Worm (Caenorhabditis elegans) whole organism, young adult: ENCODE data around the gene phf-15.

ENCODE experiments used
- B0261.1 ChIP-seq: sonication (generic microtip); optimal IDR thresholded peaks from 2 replicates; lab custom pipeline; 2016; ENCODE audit warnings: mild to moderate bottlenecking, missing genetic modification characterization, moderate library complexity, missing compliant biosample characterization
- B0336.3 ChIP-seq: fragments of 200-800 bp; sonication (Bioruptor generic); IDR thresholded peaks from 2 replicates; pipeline ENCODE4 v1.3.6; 2022; ENCODE audit warnings: missing genetic modification characterization, missing compliant biosample characterization
- C06A6.2 ChIP-seq: fragments of 200-800 bp; sonication (Bioruptor generic); conservative IDR thresholded peaks from 2 replicates; pipeline ENCODE4 v1.3.6; 2022; ENCODE audit warnings: missing genetic modification characterization, missing compliant biosample characterization
- F52B5.7 ChIP-seq: sonication (generic microtip); optimal IDR thresholded peaks from 2 replicates; lab custom pipeline; 2016; ENCODE audit warnings: mild to moderate bottlenecking, missing genetic modification characterization, missing compliant biosample characterization
- F55B11.4 ChIP-seq: sonication (generic microtip); optimal IDR thresholded peaks from 2 replicates; lab custom pipeline; 2016; ENCODE audit warnings: missing compliant biosample characterization, missing genetic modification characterization, borderline replicate concordance; ENCODE audit not compliant: insufficient read depth
- F57C9.4 ChIP-seq: sonication (generic microtip); optimal IDR thresholded peaks from 2 replicates; lab custom pipeline; 2017; ENCODE audit warnings: mild to moderate bottlenecking, missing genetic modification characterization, missing compliant biosample characterization
- K12H6.12 ChIP-seq: fragments of 200-800 bp; sonication (Bioruptor generic); optimal IDR thresholded peaks from 2 replicates; lab custom pipeline; 2018; ENCODE audit warnings: mild to moderate bottlenecking, missing genetic modification characterization, missing compliant biosample characterization
- Y79H2A.3 ChIP-seq: fragments of 200-800 bp; sonication (Bioruptor generic); conservative IDR thresholded peaks from 2 replicates; pipeline ENCODE4 v1.3.6; 2022; ENCODE audit warnings: missing genetic modification reagents, missing genetic modification characterization, missing compliant biosample characterization
- ZK185.1 ChIP-seq: sonication (generic microtip); optimal IDR thresholded peaks from 2 replicates; lab custom pipeline; 2016; ENCODE audit warnings: mild to moderate bottlenecking, missing genetic modification characterization, missing compliant biosample characterization; ENCODE audit not compliant: poor library complexity, severe bottlenecking
- atf-7 ChIP-seq: sonication (generic microtip); optimal IDR thresholded peaks from 2 replicates; lab custom pipeline; 2017; ENCODE audit warnings: mild to moderate bottlenecking, missing genetic modification characterization, missing compliant biosample characterization
- attf-5 ChIP-seq: fragments of 200-800 bp; sonication (Bioruptor generic); optimal IDR thresholded peaks from 2 replicates; lab custom pipeline; 2018; ENCODE audit warnings: mild to moderate bottlenecking, missing genetic modification characterization, missing compliant biosample characterization
- attf-6 ChIP-seq: fragments of 200-800 bp; sonication (Bioruptor generic); IDR thresholded peaks from 2 replicates; pipeline ENCODE4 v1.3.6; 2022; ENCODE audit warnings: missing genetic modification reagents, missing genetic modification characterization, missing compliant biosample characterization
- cebp-1 ChIP-seq, 2 experiments: fragments of 200-800 bp in 1 of 2; sonication (Bioruptor generic) in 1 of 2; sonication (generic microtip) in 1 of 2; IDR thresholded peaks in 1 of 2; optimal IDR thresholded peaks in 1 of 2; 2 replicates each; pipeline versions ENCODE4 v1.3.6 to Lab custom; 2017 to 2022; ENCODE audit warnings: missing compliant biosample characterization in 2 of 2, missing genetic modification characterization in 2 of 2, mild to moderate bottlenecking in 1 of 2, missing genetic modification reagents in 1 of 2, moderate library complexity in 1 of 2
- ceh-27 ChIP-seq: fragments of 200-800 bp; sonication (Bioruptor generic); optimal IDR thresholded peaks from 2 replicates; lab custom pipeline; 2018; ENCODE audit warnings: mild to moderate bottlenecking, missing genetic modification characterization, moderate library complexity, missing compliant biosample characterization
- ceh-40 ChIP-seq: fragments of 200-800 bp; sonication (Bioruptor generic); IDR thresholded peaks from 2 replicates; pipeline ENCODE4 v1.3.6; 2022; ENCODE audit warnings: missing genetic modification characterization, missing compliant biosample characterization
- dox-1 ChIP-seq: fragments of 200-800 bp; sonication (Bioruptor generic); IDR thresholded peaks from 2 replicates; pipeline ENCODE4 v1.3.6; 2022; ENCODE audit warnings: missing genetic modification reagents, missing genetic modification characterization, missing compliant biosample characterization
- efl-1 ChIP-seq: fragments of 150-350 bp; optimal IDR thresholded peaks from 2 replicates; lab custom pipeline; 2014; ENCODE audit warnings: missing biosample characterization, missing genetic modification reagents, missing genetic modification characterization
- egl-18 ChIP-seq: fragments of 200-800 bp; sonication (Bioruptor generic); IDR thresholded peaks from 2 replicates; pipeline ENCODE4 v1.3.6; 2022; ENCODE audit warnings: missing genetic modification reagents, missing genetic modification characterization, missing compliant biosample characterization
- egrh-3 ChIP-seq: fragments of 200-800 bp; sonication (Bioruptor generic); IDR thresholded peaks from 2 replicates; pipeline ENCODE4 v1.3.6; 2022; ENCODE audit warnings: missing genetic modification reagents, missing genetic modification characterization, missing compliant biosample characterization
- ekl-4 ChIP-seq: fragments of 200-800 bp; sonication (Bioruptor generic); IDR thresholded peaks from 2 replicates; pipeline ENCODE4 v1.3.6; 2022; ENCODE audit warnings: missing genetic modification reagents, missing genetic modification characterization, missing compliant biosample characterization
- him-1 ChIP-seq: sonication (generic microtip); optimal IDR thresholded peaks from 2 replicates; lab custom pipeline; 2016; ENCODE audit warnings: missing genotype, missing genetic modification reagents, missing genetic modification characterization, missing compliant biosample characterization
- hmg-1.2 ChIP-seq: fragments of 200-800 bp; sonication (Bioruptor generic); IDR thresholded peaks from 2 replicates; pipeline ENCODE4 v1.3.6; 2022; ENCODE audit warnings: missing genetic modification reagents, missing genetic modification characterization, missing compliant biosample characterization
- lin-40 ChIP-seq: sonication (generic microtip); optimal IDR thresholded peaks from 2 replicates; lab custom pipeline; 2016; ENCODE audit warnings: missing genetic modification characterization, mild to moderate bottlenecking, missing compliant biosample characterization, missing genotype, missing genetic modification reagents
- lin-54 ChIP-seq: fragments of 200-800 bp; sonication (Bioruptor generic); optimal IDR thresholded peaks from 2 replicates; lab custom pipeline; 2018; ENCODE audit warnings: mild to moderate bottlenecking, missing genetic modification characterization, missing compliant biosample characterization
- madf-3 ChIP-seq: fragments of 200-800 bp; sonication (Bioruptor generic); IDR thresholded peaks from 2 replicates; pipeline ENCODE4 v1.3.6; 2022; ENCODE audit warnings: missing genetic modification reagents, missing genetic modification characterization, missing compliant biosample characterization
- mcd-1 ChIP-seq: fragments of 200-800 bp; sonication (Bioruptor generic); IDR thresholded peaks from 2 replicates; pipeline ENCODE4 v1.3.6; 2022; ENCODE audit warnings: missing genetic modification reagents, missing genetic modification characterization, missing compliant biosample characterization
- mel-28 ChIP-seq: sonication (generic microtip); optimal IDR thresholded peaks from 2 replicates; lab custom pipeline; 2016; ENCODE audit warnings: borderline replicate concordance, mild to moderate bottlenecking, missing genetic modification characterization, missing compliant biosample characterization
- nhr-27 ChIP-seq: fragments of 200-800 bp; sonication (Bioruptor generic); optimal IDR thresholded peaks from 2 replicates; lab custom pipeline; 2018; ENCODE audit warnings: mild to moderate bottlenecking, missing genetic modification characterization, moderate library complexity, missing compliant biosample characterization
- nhr-80 ChIP-seq: sonication (generic microtip); optimal IDR thresholded peaks from 2 replicates; lab custom pipeline; 2016; ENCODE audit warnings: missing genetic modification characterization, missing compliant biosample characterization
- nhr-90 ChIP-seq: sonication (generic microtip); optimal IDR thresholded peaks from 2 replicates; lab custom pipeline; 2016; ENCODE audit warnings: missing genotype, mild to moderate bottlenecking, missing genetic modification characterization, missing compliant biosample characterization
- pbrm-1 ChIP-seq: fragments of 200-800 bp; sonication (Bioruptor generic); IDR thresholded peaks from 2 replicates; pipeline ENCODE4 v1.3.6; 2022; ENCODE audit warnings: missing genetic modification reagents, missing genetic modification characterization, missing compliant biosample characterization
- rec-8 ChIP-seq, 2 experiments: sonication (generic microtip); optimal IDR thresholded peaks; 2 replicates each; lab custom pipeline; 2016; ENCODE audit warnings: mild to moderate bottlenecking in 2 of 2, missing genetic modification characterization in 2 of 2, missing genetic modification reagents in 2 of 2, missing genotype in 2 of 2, missing biosample characterization in 1 of 2, missing compliant biosample characterization in 1 of 2, moderate library complexity in 1 of 2
- somi-1 ChIP-seq: fragments of 200-800 bp; sonication (Bioruptor generic); optimal IDR thresholded peaks from 2 replicates; lab custom pipeline; 2018; ENCODE audit warnings: mild to moderate bottlenecking, missing genetic modification characterization, missing compliant biosample characterization
- sptf-2 ChIP-seq: fragments of 200-800 bp; sonication (Bioruptor generic); optimal IDR thresholded peaks from 2 replicates; lab custom pipeline; 2018; ENCODE audit warnings: mild to moderate bottlenecking, missing genetic modification characterization, missing compliant biosample characterization
- tbp1 ChIP-seq: fragments of 200-800 bp; sonication (Bioruptor generic); optimal IDR thresholded peaks from 2 replicates; lab custom pipeline; 2018; ENCODE audit warnings: mild to moderate bottlenecking, missing genetic modification characterization, missing compliant biosample characterization
- tlf-1 ChIP-seq: fragments of 200-800 bp; sonication (Bioruptor generic); optimal IDR thresholded peaks from 2 replicates; lab custom pipeline; 2018; ENCODE audit warnings: mild to moderate bottlenecking, missing genetic modification characterization, missing compliant biosample characterization
- unc-130 ChIP-seq: sonication (generic microtip); optimal IDR thresholded peaks from 2 replicates; lab custom pipeline; 2016; ENCODE audit warnings: missing genetic modification reagents, missing genetic modification characterization, missing compliant biosample characterization
- unc-62 ChIP-seq: fragments of 150-350 bp; optimal IDR thresholded peaks from 2 replicates; lab custom pipeline; 2014; ENCODE audit warnings: missing biosample characterization, missing genetic modification reagents, missing genetic modification characterization
- zfh-2 ChIP-seq: fragments of 200-800 bp; sonication (Bioruptor generic); conservative IDR thresholded peaks from 2 replicates; pipeline ENCODE4 v1.3.6; 2022; ENCODE audit warnings: missing genetic modification reagents, missing genetic modification characterization, missing compliant biosample characterization
- ztf-26 ChIP-seq: sonication (generic microtip); optimal IDR thresholded peaks from 2 replicates; lab custom pipeline; 2017; ENCODE audit warnings: missing genetic modification characterization, missing compliant biosample characterization

The phf-15 gene

DNA sequence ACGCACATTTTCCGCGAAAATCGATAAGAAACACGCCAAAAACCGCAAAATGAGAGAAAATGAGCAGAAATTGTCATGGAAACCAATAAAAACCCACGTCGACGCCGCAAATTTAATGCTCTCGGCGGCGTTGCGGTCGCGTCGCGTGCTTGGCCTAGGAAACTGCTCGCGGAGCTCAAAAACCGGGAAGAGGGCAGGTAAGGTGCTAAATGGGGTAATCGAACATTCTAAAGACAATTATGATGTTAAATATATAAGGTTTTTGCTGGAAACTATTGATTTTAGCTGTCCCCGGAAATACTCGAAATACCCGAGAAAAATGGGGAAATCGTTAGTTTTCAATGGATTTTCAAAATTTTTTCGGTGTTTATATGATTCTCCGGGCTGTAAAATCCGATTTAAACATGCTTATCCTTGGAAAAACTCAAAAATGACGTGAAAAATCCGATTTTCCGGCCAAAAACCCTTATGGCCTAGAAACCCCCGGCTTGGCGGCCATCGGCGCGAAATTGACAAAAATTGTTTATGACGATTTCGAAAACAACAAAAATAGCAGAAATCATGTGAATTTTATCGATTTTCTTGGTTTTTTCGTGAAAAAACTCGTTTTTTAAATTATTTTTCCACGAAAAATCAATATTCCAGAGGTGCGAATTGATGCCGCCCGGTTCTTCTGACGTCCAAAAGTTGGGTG lies at the start of gene phf-15:
TSS of gene phf-15 (plus strand) at position 537 of the 694 bp plus-strand sequence.
- no peak for TF ChIP-seq ceh-40
- no peak for TF ChIP-seq unc-130 (GFP tag; lab: Kevin White, UChicago)
- peak; percentile 2 for TF ChIP-seq attf-5 (GFP tag; lab: Kevin White, UChicago)
- TF ChIP-seq B0336.3 (GFP tag; lab: Robert Waterston, UW) = no peak
- TF ChIP-seq zfh-2 = 0 out of 2 replicates have a peak, but pooled peaks have one; percentile 30
- peak; percentile 98 for TF ChIP-seq madf-3
- no peak; the same call in 1 of the 2 replicates for TF ChIP-seq dox-1
- TF ChIP-seq efl-1 (GFP tag; lab: Kevin White, UChicago) = peak; percentile 21
- TF ChIP-seq egl-18 (GFP tag; lab: Robert Waterston, UW) = no peak
- TF ChIP-seq cebp-1 (GFP tag; IDR thresholded peaks at IDR 0.05; lab: Robert Waterston, UW) = no peak
- TF ChIP-seq cebp-1 (tag; optimal IDR thresholded peaks at IDR 0.05; lab: Kevin White, UChicago) = no peak
- no peak for TF ChIP-seq ekl-4 (GFP tag; lab: Robert Waterston, UW)
- no peak for TF ChIP-seq F57C9.4 (tag; lab: Kevin White, UChicago)
- TF ChIP-seq F52B5.7 = no peak

DNA sequence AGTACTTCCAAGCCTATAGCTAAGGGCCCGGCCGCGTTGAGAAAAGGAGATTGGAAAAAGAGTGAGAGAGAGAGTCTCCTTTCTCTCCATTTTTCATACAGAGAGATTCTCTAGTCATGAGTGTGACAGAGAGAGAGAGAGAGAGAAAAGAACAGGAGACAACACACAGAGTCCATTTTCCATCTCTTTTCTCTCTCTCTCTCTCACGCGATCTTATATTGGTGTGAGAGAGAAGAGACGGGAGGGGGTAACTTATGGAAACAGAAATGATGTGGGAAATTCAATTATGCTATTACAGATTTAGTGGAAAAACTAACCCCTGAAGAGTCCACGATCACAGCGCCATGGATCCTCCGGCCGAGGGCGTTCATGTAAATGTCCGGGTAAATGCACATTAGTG lies 49.5 kb upstream of the phf-15 start:
- TF ChIP-seq unc-62 (GFP tag; lab: Kevin White, UChicago) (no peak), dox-1 (0 out of 2 replicates have a peak, but pooled peaks have one; percentile 6), zfh-2 (no peak), K12H6.12 (no peak), ceh-27 (GFP tag; lab: Kevin White, UChicago) (no peak), attf-5 (GFP tag; lab: Kevin White, UChicago) (peak; percentile 23), hmg-1.2 (GFP tag; lab: Robert Waterston, UW) (peak; percentile 26; the same call in 1 of the 2 replicates), lin-40 (tag; lab: Kevin White, UChicago) (peak; percentile 10), cebp-1 (GFP tag; IDR thresholded peaks at IDR 0.05; lab: Robert Waterston, UW) (no peak), cebp-1 (tag; optimal IDR thresholded peaks at IDR 0.05; lab: Kevin White, UChicago) (peak; percentile 13)

ce11 chrIII:3278610-3279009 lies 44.0 kb upstream of the phf-15 start, which contains the start of gene Y53G8AM.8:
Y53G8AM.8 (minus strand) TSS chrIII:3278710.
- TF ChIP-seq nhr-27 (tag; lab: Kevin White, UChicago) = no peak

- TF ChIP-seq B0261.1 (tag; lab: Kevin White, UChicago) = no peak
- TF ChIP-seq ztf-26 (tag; lab: Kevin White, UChicago) = peak; percentile 91
- TF ChIP-seq somi-1 (GFP tag; lab: Kevin White, UChicago) = peak; percentile 84
- no peak for TF ChIP-seq Y79H2A.3
- TF ChIP-seq pbrm-1 (GFP tag; lab: Robert Waterston, UW) = no peak
- peak; percentile 56 for TF ChIP-seq mcd-1 (GFP tag; lab: Robert Waterston, UW)
- no peak for TF ChIP-seq F55B11.4
- no peak for TF ChIP-seq ZK185.1 (tag; lab: Kevin White, UChicago)
- TF ChIP-seq lin-54 (GFP tag; lab: Kevin White, UChicago) = peak; percentile 50
- peak; percentile 14 for TF ChIP-seq nhr-80 (tag; lab: Kevin White, UChicago)
- no peak for TF ChIP-seq unc-62 (GFP tag; lab: Kevin White, UChicago)
- TF ChIP-seq mel-28 (tag; lab: Kevin White, UChicago) = no peak
- no peak for TF ChIP-seq rec-8 (tag; optimal IDR thresholded peaks at IDR 0.05; lab: Kevin White, UChicago)
- TF ChIP-seq B0336.3 (GFP tag; lab: Robert Waterston, UW) = peak; percentile 46; the same call in 1 of the 2 replicates
- TF ChIP-seq C06A6.2 (GFP tag; lab: Robert Waterston, UW) = peak; percentile 77
- TF ChIP-seq attf-6 = no peak
- TF ChIP-seq egrh-3 (GFP tag; lab: Robert Waterston, UW) = peak; percentile 53
- no peak for TF ChIP-seq sptf-2 (GFP tag; lab: Kevin White, UChicago)
- TF ChIP-seq tbp1 (GFP tag; lab: Kevin White, UChicago) = peak; percentile 43
- no peak for TF ChIP-seq him-1
- no peak for TF ChIP-seq unc-130 (GFP tag; lab: Kevin White, UChicago)
- peak; percentile 0 for TF ChIP-seq tlf-1 (GFP tag; lab: Kevin White, UChicago)
- 0 out of 2 replicates have a peak, but pooled peaks have one; percentile 59 for TF ChIP-seq ekl-4 (GFP tag; lab: Robert Waterston, UW)
- peak; percentile 34 for TF ChIP-seq K12H6.12
- no peak for TF ChIP-seq nhr-90 (tag; lab: Kevin White, UChicago)
- TF ChIP-seq atf-7 (tag; lab: Kevin White, UChicago) = no peak
These were observed 43.3 kb upstream of the phf-15 start for ce11 chrIII:3279304-3279703.
